Fruit fly (Drosophila melanogaster): ENCODE results near the gene mex1.

- TF ChIP-seq Atf3 (GFP tag; optimal IDR thresholded peaks at IDR 0.05) (no peak), CG1792 (GFP tag; optimal IDR thresholded peaks at IDR 0.05) (no peak), CG17385 (GFP tag; optimal IDR thresholded peaks at IDR 0.05) (no peak), ro (GFP tag; IDR thresholded peaks at IDR 0.05) (no peak), fd3F (GFP tag; optimal IDR thresholded peaks at IDR 0.05) (no peak), ranshi (GFP tag; IDR thresholded peaks at IDR 0.05) (no peak), vfl (GFP tag; optimal IDR thresholded peaks at IDR 0.05) (no peak), CG2129 (GFP tag; IDR thresholded peaks at IDR 0.05; ENCODE audit: partially characterized antibody) (no peak), Xbp1 (GFP tag; optimal IDR thresholded peaks at IDR 0.05) (no peak), lov (optimal IDR thresholded peaks at IDR 0.05) (no peak), lov (GFP tag; IDR thresholded peaks at IDR 0.05) (no peak)
These were observed 12.3 kb upstream of the mex1 start, which contains the start of gene CG43248 for dm6 chr3L:15531423-15532325.

Data from whole organism, embryonic.